Worm (Caenorhabditis elegans) whole organism, L3 larva: Measurements from ENCODE around the gene F26G1.9.

Source experiments
- ama-1 ChIP-seq: fragments of 150-350 bp; optimal IDR thresholded peaks from 2 replicates; lab custom pipeline; 2018
- nfya-1 ChIP-seq: sonication (generic microtip); optimal IDR thresholded peaks from 2 replicates; lab custom pipeline; 2017; ENCODE audit warnings: missing genetic modification characterization, mild to moderate bottlenecking, missing compliant biosample characterization, antibody characterized with exemption, moderate library complexity; ENCODE audit not compliant: insufficient read depth

DNA sequence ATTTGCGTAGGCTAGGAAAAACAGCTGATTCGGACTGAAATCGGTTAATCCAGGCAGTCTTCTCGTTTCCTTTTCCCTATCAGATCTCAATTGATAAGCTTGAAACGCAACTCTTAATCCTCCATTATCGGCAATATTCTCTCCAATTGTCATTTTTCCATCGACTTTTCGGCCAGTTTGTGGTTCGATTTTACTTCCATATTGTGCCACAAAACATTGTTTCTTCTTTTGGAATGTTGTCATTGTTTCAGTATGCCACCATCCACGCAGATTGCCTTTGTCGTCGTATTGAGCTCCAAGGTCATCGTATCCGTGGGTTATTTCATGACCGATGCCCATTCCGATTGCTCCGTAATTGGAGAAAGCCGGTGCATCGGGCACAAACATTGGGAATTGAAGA lies 2.0 kb upstream of the F26G1.9 start:
- TF ChIP-seq nfya-1 (no peak), ama-1 (lab: Kevin White, UChicago) (no peak)
